Worm (Caenorhabditis elegans) whole organism, L2 larva: Measurements from ENCODE around the gene F07E5.12.

Experiments used
- F13H6.1 ChIP-seq: sonication (generic microtip); optimal IDR thresholded peaks from 2 replicates; lab custom pipeline; 2016; ENCODE audit warnings: missing genetic modification characterization, missing compliant biosample characterization
- R02D3.7 ChIP-seq: fragments of 150-350 bp; optimal IDR thresholded peaks from 2 replicates; lab custom pipeline; 2014; ENCODE audit warnings: missing biosample characterization, missing genetic modification characterization
- Y55F3AM.14 ChIP-seq: fragments of 200-800 bp; sonication (Bioruptor generic); optimal IDR thresholded peaks from 2 replicates; lab custom pipeline; 2018; ENCODE audit warnings: mild to moderate bottlenecking, missing genetic modification characterization, missing compliant biosample characterization
- alr-1 ChIP-seq: fragments of 150-350 bp; optimal IDR thresholded peaks from 2 replicates; lab custom pipeline; 2014; ENCODE audit warnings: missing biosample characterization, missing genetic modification characterization
- aly-2 ChIP-seq: fragments of 150-350 bp; optimal IDR thresholded peaks from 2 replicates; lab custom pipeline; 2014; ENCODE audit warnings: missing biosample characterization, missing genetic modification characterization
- ama-1 ChIP-seq: fragments of 150-350 bp; optimal IDR thresholded peaks from 2 replicates; lab custom pipeline; 2018; ENCODE audit warnings: inconsistent platforms
- blmp-1 ChIP-seq: sonication (generic microtip); optimal IDR thresholded peaks from 2 replicates; lab custom pipeline; 2017; ENCODE audit warnings: missing genetic modification characterization, mild to moderate bottlenecking, missing compliant biosample characterization, antibody characterized with exemption, moderate library complexity; ENCODE audit not compliant: insufficient read depth
- ceh-16 ChIP-seq: fragments of 150-350 bp; optimal IDR thresholded peaks from 2 replicates; lab custom pipeline; 2014; ENCODE audit warnings: missing biosample characterization, missing genetic modification characterization
- egl-27 ChIP-seq: sonication (generic microtip); optimal IDR thresholded peaks from 3 replicates; lab custom pipeline; 2017; ENCODE audit warnings: missing biosample characterization, missing genetic modification reagents, missing genetic modification characterization
- elt-1 ChIP-seq: fragments of 150-350 bp; optimal IDR thresholded peaks from 2 replicates; lab custom pipeline; 2014; ENCODE audit warnings: missing biosample characterization, missing genetic modification characterization
- elt-3 ChIP-seq: sonication (generic microtip); optimal IDR thresholded peaks from 2 replicates; lab custom pipeline; 2017; ENCODE audit warnings: missing biosample characterization, missing genetic modification characterization
- fos-1 ChIP-seq: fragments of 150-350 bp; optimal IDR thresholded peaks from 2 replicates; lab custom pipeline; 2014; ENCODE audit warnings: missing biosample characterization, missing genetic modification characterization
- gmeb-1 ChIP-seq: fragments of 150-350 bp; optimal IDR thresholded peaks from 2 replicates; lab custom pipeline; 2014; ENCODE audit warnings: missing biosample characterization, missing genetic modification characterization
- lin-11 ChIP-seq: fragments of 150-350 bp; sonication (generic microtip); optimal IDR thresholded peaks from 2 replicates; lab custom pipeline; 2014; ENCODE audit warnings: missing biosample characterization, missing genetic modification characterization, inconsistent platforms, mixed read lengths
- lin-13 ChIP-seq: fragments of 150-350 bp; optimal IDR thresholded peaks from 2 replicates; lab custom pipeline; 2014; ENCODE audit warnings: missing biosample characterization, missing genetic modification reagents, missing genetic modification characterization
- lsy-2 ChIP-seq, 2 experiments: fragments of 150-350 bp in 1 of 2; sonication (generic microtip) in 1 of 2; optimal IDR thresholded peaks; 2 replicates each; lab custom pipeline; 2014 to 2017; ENCODE audit warnings: missing biosample characterization in 2 of 2, missing genetic modification characterization in 2 of 2
- mab-5 ChIP-seq: fragments of 150-350 bp; optimal IDR thresholded peaks from 2 replicates; lab custom pipeline; 2014; ENCODE audit warnings: missing biosample characterization, missing genetic modification characterization
- mbf-1 ChIP-seq: sonication (generic microtip); optimal IDR thresholded peaks from 2 replicates; lab custom pipeline; 2017; ENCODE audit warnings: missing biosample characterization, missing genetic modification characterization
- mdl-1 ChIP-seq, 2 experiments: fragments of 150-350 bp in 1 of 2; sonication (generic microtip) in 1 of 2; optimal IDR thresholded peaks; 2 replicates each; lab custom pipeline; 2017; ENCODE audit warnings: missing biosample characterization in 2 of 2, missing genetic modification characterization in 2 of 2
- nhr-11 ChIP-seq: fragments of 150-350 bp; optimal IDR thresholded peaks from 2 replicates; lab custom pipeline; 2014; ENCODE audit warnings: missing biosample characterization, missing genetic modification characterization
- nhr-12 ChIP-seq: fragments of 150-350 bp; optimal IDR thresholded peaks from 2 replicates; lab custom pipeline; 2014; ENCODE audit warnings: missing biosample characterization, missing genetic modification characterization
- nhr-129 ChIP-seq: fragments of 150-350 bp; optimal IDR thresholded peaks from 2 replicates; lab custom pipeline; 2014; ENCODE audit warnings: missing biosample characterization, missing genetic modification characterization
- nhr-237 ChIP-seq: fragments of 150-350 bp; optimal IDR thresholded peaks from 2 replicates; lab custom pipeline; 2014; ENCODE audit warnings: missing biosample characterization, missing genetic modification characterization
- nhr-25 ChIP-seq: fragments of 150-350 bp; sonication (generic microtip); optimal IDR thresholded peaks from 3 replicates; lab custom pipeline; 2014; ENCODE audit warnings: missing biosample characterization, missing genetic modification characterization
- nhr-6 ChIP-seq: fragments of 150-350 bp; optimal IDR thresholded peaks from 2 replicates; lab custom pipeline; 2014; ENCODE audit warnings: missing biosample characterization, missing genetic modification characterization
- peb-1 ChIP-seq: fragments of 150-350 bp; optimal IDR thresholded peaks from 2 replicates; lab custom pipeline; 2014; ENCODE audit warnings: missing biosample characterization, missing genetic modification characterization
- skn-1 ChIP-seq: sonication (generic microtip); optimal IDR thresholded peaks from 2 replicates; lab custom pipeline; 2017; ENCODE audit warnings: missing biosample characterization, missing genetic modification characterization
- sma-9 ChIP-seq, 2 experiments: fragments of 150-350 bp in 1 of 2; sonication (generic microtip) in 1 of 2; optimal IDR thresholded peaks; 2 replicates each; lab custom pipeline; 2014 to 2016; ENCODE audit warnings: missing genetic modification characterization in 2 of 2, mild to moderate bottlenecking in 1 of 2, missing biosample characterization in 1 of 2, missing compliant biosample characterization in 1 of 2, missing genetic modification reagents in 1 of 2, moderate library complexity in 1 of 2
- snpc-4 ChIP-seq: fragments of 150-350 bp; optimal IDR thresholded peaks from 2 replicates; lab custom pipeline; 2014; ENCODE audit warnings: missing biosample characterization, missing genetic modification characterization
- unc-62 ChIP-seq: fragments of 150-350 bp; optimal IDR thresholded peaks from 2 replicates; lab custom pipeline; 2014; ENCODE audit warnings: missing biosample characterization, missing genetic modification reagents, missing genetic modification characterization
- zag-1 ChIP-seq: fragments of 150-350 bp; optimal IDR thresholded peaks from 2 replicates; lab custom pipeline; 2014; ENCODE audit warnings: missing biosample characterization, missing genetic modification characterization
- ztf-4 ChIP-seq: fragments of 150-350 bp; optimal IDR thresholded peaks from 2 replicates; lab custom pipeline; 2014; ENCODE audit warnings: missing biosample characterization, missing genetic modification characterization

Gene F07E5.12

DNA sequence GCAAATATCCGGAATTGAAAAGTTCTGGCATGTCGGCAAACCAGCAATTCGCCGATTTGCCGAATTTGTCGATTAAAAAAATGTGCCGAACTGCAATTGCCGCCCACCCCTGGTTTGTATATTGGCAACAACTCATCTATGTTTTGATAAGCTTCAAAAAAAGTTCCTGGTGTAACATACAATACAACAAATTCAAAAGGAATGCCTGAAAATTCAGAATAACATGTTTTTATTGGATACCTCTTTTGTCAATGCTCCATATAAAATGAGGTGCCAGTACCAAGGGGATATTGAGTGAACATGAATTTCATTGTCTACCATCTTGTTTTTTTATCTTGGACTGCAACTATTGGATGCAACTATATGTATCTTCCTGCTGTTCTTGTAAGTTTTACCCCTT lies 13.5 kb downstream of the F07E5.12 start, which contains the start of gene T16A1.4:
T16A1.4 (plus strand) TSS at position 301 of the 400 bp plus-strand sequence.
- TF ChIP-seq lin-11 (tag; lab: Kevin White, UChicago) (no peak), ztf-4 (tag; lab: Kevin White, UChicago) (no peak), elt-3 (no peak), unc-62 (GFP tag; lab: Kevin White, UChicago) (no peak), sma-9 (GFP tag; optimal IDR thresholded peaks at IDR 0.05; lab: Kevin White, UChicago) (no peak), sma-9 (tag; optimal IDR thresholded peaks at IDR 0.05; lab: Kevin White, UChicago) (no peak), mab-5 (tag; lab: Kevin White, UChicago) (no peak), nhr-129 (tag; lab: Kevin White, UChicago) (no peak), nhr-12 (tag; lab: Kevin White, UChicago) (no peak), skn-1 (tag; lab: Kevin White, UChicago) (no peak), nhr-11 (tag; lab: Kevin White, UChicago) (no peak), F13H6.1 (tag; lab: Kevin White, UChicago) (no peak)

DNA sequence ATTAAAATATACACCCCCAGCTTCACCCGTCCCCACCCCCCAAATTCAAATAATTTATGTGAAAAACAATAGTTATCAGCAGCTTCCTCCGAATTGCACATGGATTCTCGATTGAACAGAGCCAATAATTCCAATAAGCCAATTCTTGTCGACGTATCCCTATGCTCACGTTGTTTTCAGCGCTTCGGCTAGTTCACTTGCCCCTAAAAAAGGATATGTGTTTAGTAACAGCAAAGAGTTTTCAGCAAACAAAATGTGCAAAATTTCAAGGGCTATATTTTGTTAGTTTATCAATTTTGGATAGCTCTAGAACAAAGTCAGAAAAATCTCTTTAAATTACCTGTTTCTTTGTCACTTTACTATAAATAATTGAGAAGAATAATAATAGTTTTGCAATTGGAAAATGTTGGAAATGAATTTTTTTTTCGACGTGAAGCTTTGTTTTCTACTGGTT lies 16.0 kb downstream of the F07E5.12 start, which contains the start of the genes T16A1.5 and fbxc-49:
T16A1.5 (minus strand) TSS at position 101 of the 454 bp plus-strand sequence.
fbxc-49 (plus strand) TSS at position 404 of the 454 bp plus-strand sequence.
- TF ChIP-seq nhr-6 (tag; lab: Kevin White, UChicago) (no peak), ama-1 (no peak), egl-27 (tag; lab: Kevin White, UChicago) (no peak), snpc-4 (no peak), elt-1 (no peak), nhr-129 (tag; lab: Kevin White, UChicago) (no peak), ceh-16 (no peak)

DNA sequence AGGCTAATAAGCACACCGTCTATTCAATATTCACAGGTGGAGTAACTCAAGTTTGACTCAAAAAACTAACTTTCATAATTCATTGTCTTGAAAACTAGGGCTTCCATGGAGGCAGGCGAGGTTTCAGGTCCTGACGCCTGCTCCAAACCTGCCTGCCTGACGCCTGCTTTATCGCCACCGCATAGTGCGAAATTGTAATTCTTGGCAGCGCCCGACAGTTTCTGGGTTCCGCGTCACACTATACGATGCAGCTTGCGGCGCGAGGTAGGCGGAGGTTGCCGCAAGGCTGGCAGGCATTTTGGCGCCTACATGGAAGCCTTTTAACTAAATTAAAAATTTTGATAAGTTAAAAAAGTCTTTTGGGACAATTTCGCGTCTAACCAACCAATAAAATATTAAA lies 19.4 kb downstream of the F07E5.12 start:
- TF ChIP-seq elt-1 = no peak
- no peak for TF ChIP-seq zag-1 (tag; lab: Kevin White, UChicago)
- no peak for TF ChIP-seq peb-1 (tag; lab: Kevin White, UChicago)
- TF ChIP-seq mdl-1 (tag; optimal IDR thresholded peaks at IDR 0.05; lab: Kevin White, UChicago) = no peak
- no peak for TF ChIP-seq aly-2 (tag; lab: Kevin White, UChicago)
- TF ChIP-seq R02D3.7 (tag; lab: Kevin White, UChicago) = no peak
- no peak for TF ChIP-seq lsy-2 (tag; optimal IDR thresholded peaks at IDR 0.05; lab: Kevin White, UChicago)
- TF ChIP-seq sma-9 (GFP tag; optimal IDR thresholded peaks at IDR 0.05; lab: Kevin White, UChicago) = no peak
- TF ChIP-seq sma-9 (tag; optimal IDR thresholded peaks at IDR 0.05; lab: Kevin White, UChicago) = no peak
- no peak for TF ChIP-seq mab-5 (tag; lab: Kevin White, UChicago)
- no peak for TF ChIP-seq gmeb-1
- TF ChIP-seq lin-13 (GFP tag; lab: Kevin White, UChicago) = no peak

- TF ChIP-seq gmeb-1 = peak; percentile 22
- TF ChIP-seq fos-1 (tag; lab: Kevin White, UChicago) = peak; percentile 94
- no peak for TF ChIP-seq R02D3.7 (tag; lab: Kevin White, UChicago)
Observed at ce11 chrII:2090605-2091004, 22.8 kb downstream of the F07E5.12 start, which contains the start of gene trpl-5. TSS of gene trpl-5 (minus strand) at chrII:2090636.

- TF ChIP-seq Y55F3AM.14 (no peak), gmeb-1 (no peak), lin-13 (GFP tag; lab: Kevin White, UChicago) (no peak), alr-1 (tag; lab: Kevin White, UChicago) (no peak), lsy-2 (tag; optimal IDR thresholded peaks at IDR 0.05; lab: Kevin White, UChicago) (no peak), peb-1 (tag; lab: Kevin White, UChicago) (no peak), ama-1 (no peak), mbf-1 (tag; lab: Kevin White, UChicago) (no peak), nhr-237 (tag; lab: Kevin White, UChicago) (no peak), aly-2 (tag; lab: Kevin White, UChicago) (no peak), nhr-129 (tag; lab: Kevin White, UChicago) (no peak), F13H6.1 (tag; lab: Kevin White, UChicago) (no peak), nhr-25 (tag; lab: Kevin White, UChicago) (no peak)
Observed at ce11 chrII:2091972-2092371, 24.2 kb downstream of the F07E5.12 start, which contains the start of gene T16A1.10. TSS of gene T16A1.10 (minus strand) at chrII:2092094.

DNA sequence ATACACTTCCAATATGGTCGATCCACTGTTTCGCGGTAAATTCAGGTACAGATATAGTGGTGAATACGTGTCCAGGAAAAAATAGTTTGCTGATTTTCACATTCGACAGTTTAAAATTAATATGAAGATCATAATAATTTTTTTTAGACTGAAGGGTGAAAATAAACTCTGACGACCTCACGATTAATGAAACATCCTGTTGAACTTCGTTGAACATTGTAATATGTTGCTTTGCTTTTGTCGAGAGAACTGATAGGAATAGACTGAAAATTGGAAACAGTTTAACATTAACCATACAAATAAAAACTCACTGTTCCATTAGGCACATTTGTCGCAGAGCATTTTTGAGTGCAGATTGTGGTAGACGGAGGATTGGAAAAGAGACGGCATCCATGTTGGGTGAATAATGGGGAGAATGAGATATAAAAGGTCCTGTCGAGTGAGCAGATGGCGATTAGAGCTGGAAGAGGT lies 25.7 kb downstream of the F07E5.12 start, which contains the start of gene fbxb-37:
fbxb-37 (minus strand) TSS at position 421 of the 471 bp plus-strand sequence.
- TF ChIP-seq egl-27 (tag; lab: Kevin White, UChicago) = no peak
- no peak for TF ChIP-seq Y55F3AM.14
- TF ChIP-seq ztf-4 (tag; lab: Kevin White, UChicago) = no peak
- no peak for TF ChIP-seq blmp-1 (tag; lab: Kevin White, UChicago)
- no peak for TF ChIP-seq mdl-1 (tag; optimal IDR thresholded peaks at IDR 0.05; lab: Kevin White, UChicago)
- TF ChIP-seq unc-62 (GFP tag; lab: Kevin White, UChicago) = no peak
- no peak for TF ChIP-seq gmeb-1
- no peak for TF ChIP-seq peb-1 (tag; lab: Kevin White, UChicago)
